Worm (Caenorhabditis elegans) whole organism, midembryonic: Measurements from ENCODE around the gene F20C5.6.

ENCODE experiments used
- T22C8.4 ChIP-seq: fragments of 200-800 bp; sonication (Bioruptor generic); IDR thresholded peaks from 2 replicates; pipeline ENCODE4 v1.3.6; 2022; ENCODE audit warnings: missing genetic modification characterization, missing compliant biosample characterization
- cog-1 ChIP-seq: sonication (generic microtip); optimal IDR thresholded peaks from 2 replicates; lab custom pipeline; 2016; ENCODE audit warnings: missing genetic modification characterization, missing compliant biosample characterization
- flt-1 ChIP-seq: fragments of 200-800 bp; sonication (Bioruptor generic); IDR thresholded peaks from 2 replicates; pipeline ENCODE4 v1.3.6; 2022; ENCODE audit warnings: missing genetic modification characterization, missing compliant biosample characterization
- klf-2 ChIP-seq: fragments of 200-800 bp; sonication (Bioruptor generic); conservative IDR thresholded peaks from 2 replicates; pipeline ENCODE4 v1.3.6; 2022; ENCODE audit warnings: missing genetic modification reagents, missing genetic modification characterization, missing compliant biosample characterization
- med-1 ChIP-seq: sonication (generic microtip); optimal IDR thresholded peaks from 2 replicates; lab custom pipeline; 2017; ENCODE audit warnings: missing genetic modification characterization, mild to moderate bottlenecking, missing compliant biosample characterization, antibody characterized with exemption, missing genetic modification reagents; ENCODE audit not compliant: insufficient read depth
- ref-1 ChIP-seq: fragments of 200-800 bp; sonication (Bioruptor generic); conservative IDR thresholded peaks from 2 replicates; pipeline ENCODE4 v1.3.6; 2022; ENCODE audit warnings: missing genetic modification reagents, missing genetic modification characterization, missing compliant biosample characterization
- tab-1 ChIP-seq: fragments of 200-800 bp; sonication (Bioruptor generic); IDR thresholded peaks from 2 replicates; pipeline ENCODE4 v1.3.6; 2022; ENCODE audit warnings: missing genetic modification characterization, missing compliant biosample characterization
- ztf-23 ChIP-seq: fragments of 200-800 bp; sonication (Bioruptor generic); IDR thresholded peaks from 2 replicates; pipeline ENCODE4 v1.3.6; 2022; ENCODE audit warnings: missing genetic modification reagents, missing genetic modification characterization, missing compliant biosample characterization
- ztf-29 ChIP-seq: fragments of 200-800 bp; sonication (Bioruptor generic); IDR thresholded peaks from 2 replicates; pipeline ENCODE4 v1.3.6; 2022; ENCODE audit warnings: missing genetic modification reagents, missing genetic modification characterization, missing compliant biosample characterization

Gene F20C5.6

DNA sequence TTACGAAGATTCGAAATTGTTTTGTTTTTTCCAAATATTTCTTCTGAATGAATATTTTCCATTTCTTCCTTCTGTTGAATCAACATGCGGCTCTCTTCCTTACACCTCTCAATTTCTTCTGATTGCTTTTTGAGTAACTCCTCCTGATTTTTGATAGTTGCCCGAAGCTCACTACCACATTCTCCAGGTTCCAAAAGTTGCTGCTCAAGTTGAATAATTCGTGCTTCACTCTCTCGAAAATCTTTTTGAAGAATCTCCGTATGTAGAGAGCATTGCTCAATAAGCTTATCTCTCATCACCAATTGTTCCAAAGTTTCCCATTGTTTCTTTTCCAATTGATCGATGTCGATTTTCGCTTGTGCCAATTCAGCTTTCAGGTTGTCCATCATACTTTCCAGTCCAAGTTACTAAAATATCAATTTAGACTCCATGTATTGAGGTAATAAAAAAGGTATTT lies at the start of gene F20C5.6:
Gene F20C5.6, minus strand, starts transcription at position 407 of the 457 bp plus-strand sequence.
- TF ChIP-seq cog-1, result no peak
- TF ChIP-seq ref-1 (GFP tag; lab: Robert Waterston, UW), result no peak
- TF ChIP-seq klf-2, result no peak
- TF ChIP-seq ztf-29 (GFP tag; lab: Robert Waterston, UW), result no peak
- TF ChIP-seq med-1 (GFP tag; lab: Kevin White, UChicago), result no peak
- TF ChIP-seq ztf-23 (GFP tag; lab: Robert Waterston, UW), result no peak
- TF ChIP-seq tab-1, result no peak

DNA sequence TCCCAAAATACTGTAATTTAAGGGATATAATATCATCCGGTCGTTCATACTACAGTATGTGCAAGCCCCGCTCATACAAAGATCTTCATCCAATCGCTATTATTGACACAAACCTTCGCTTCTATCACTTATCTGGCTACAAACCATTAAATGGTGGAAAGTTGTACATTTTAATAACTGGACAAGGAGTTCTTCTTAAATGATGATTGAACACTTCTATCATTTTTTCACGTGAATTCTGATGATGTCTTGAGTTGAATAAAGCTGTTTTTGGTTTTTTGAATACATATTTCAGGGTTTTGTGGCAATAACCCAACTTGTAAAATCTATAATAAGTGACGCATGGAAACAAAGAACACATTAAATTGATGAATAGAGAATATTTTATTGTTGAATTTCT lies 49.6 kb upstream of the F20C5.6 start:
- TF ChIP-seq med-1 (GFP tag; lab: Kevin White, UChicago), result no peak
- TF ChIP-seq ztf-29 (GFP tag; lab: Robert Waterston, UW), result no peak
- TF ChIP-seq klf-2, result no peak
- no peak for TF ChIP-seq cog-1
- no peak for TF ChIP-seq ref-1 (GFP tag; lab: Robert Waterston, UW)
- no peak for TF ChIP-seq tab-1
- TF ChIP-seq T22C8.4 (GFP tag; lab: Robert Waterston, UW), result no peak
- no peak for TF ChIP-seq ztf-23 (GFP tag; lab: Robert Waterston, UW)
- TF ChIP-seq flt-1 (GFP tag; lab: Robert Waterston, UW), result no peak

DNA sequence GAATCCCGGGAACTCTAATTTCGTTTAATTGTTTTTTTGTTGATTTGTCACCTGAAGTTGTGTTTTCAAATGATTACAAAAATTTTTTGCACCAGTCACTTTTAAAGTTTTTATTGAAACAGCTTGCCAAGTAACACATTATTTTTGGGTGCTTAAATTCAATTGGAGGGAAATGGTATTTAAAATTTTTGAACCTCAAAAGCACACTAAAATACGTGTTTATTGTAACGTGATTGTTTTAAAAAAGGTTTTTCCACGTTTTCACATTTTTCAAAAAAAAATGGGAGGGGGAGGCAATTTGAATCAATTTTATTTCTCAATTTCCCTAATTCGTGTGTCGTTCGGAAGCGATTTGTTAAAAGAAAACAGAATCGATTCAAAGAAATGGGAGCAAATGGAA lies 48.1 kb upstream of the F20C5.6 start, which contains the start of gene T28C6.5:
Gene T28C6.5, plus strand, starts transcription at position 301 of the 400 bp plus-strand sequence.
- TF ChIP-seq med-1 (GFP tag; lab: Kevin White, UChicago) (no peak), ztf-29 (GFP tag; lab: Robert Waterston, UW) (no peak), flt-1 (GFP tag; lab: Robert Waterston, UW) (no peak), T22C8.4 (GFP tag; lab: Robert Waterston, UW) (no peak), tab-1 (no peak)

DNA sequence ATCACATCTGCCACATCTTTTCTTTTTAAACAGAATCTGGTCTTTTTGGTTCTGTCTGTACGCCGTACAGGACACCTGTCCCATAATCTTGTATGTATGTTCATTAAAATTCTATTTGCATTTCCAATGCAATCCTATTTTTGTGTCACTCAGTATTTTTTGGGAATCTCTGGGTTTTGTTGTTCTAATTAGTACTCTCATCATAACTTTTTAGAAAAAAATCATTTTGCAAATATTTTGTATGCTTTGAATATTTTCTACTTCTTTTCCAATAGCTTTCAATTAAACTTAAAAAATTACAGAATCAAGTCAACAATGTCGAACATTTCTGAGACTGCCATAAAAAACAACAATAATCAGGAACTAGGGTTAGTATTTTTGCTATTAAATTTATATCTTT lies 47.0 kb upstream of the F20C5.6 start, which contains the start of gene T28C6.3:
Gene T28C6.3, plus strand, starts transcription at position 301 of the 400 bp plus-strand sequence.
- TF ChIP-seq flt-1 (GFP tag; lab: Robert Waterston, UW) (no peak), ref-1 (GFP tag; lab: Robert Waterston, UW) (no peak), tab-1 (no peak), klf-2 (no peak), med-1 (GFP tag; lab: Kevin White, UChicago) (no peak), ztf-29 (GFP tag; lab: Robert Waterston, UW) (no peak), cog-1 (no peak), ztf-23 (GFP tag; lab: Robert Waterston, UW) (no peak), T22C8.4 (GFP tag; lab: Robert Waterston, UW) (no peak)

DNA sequence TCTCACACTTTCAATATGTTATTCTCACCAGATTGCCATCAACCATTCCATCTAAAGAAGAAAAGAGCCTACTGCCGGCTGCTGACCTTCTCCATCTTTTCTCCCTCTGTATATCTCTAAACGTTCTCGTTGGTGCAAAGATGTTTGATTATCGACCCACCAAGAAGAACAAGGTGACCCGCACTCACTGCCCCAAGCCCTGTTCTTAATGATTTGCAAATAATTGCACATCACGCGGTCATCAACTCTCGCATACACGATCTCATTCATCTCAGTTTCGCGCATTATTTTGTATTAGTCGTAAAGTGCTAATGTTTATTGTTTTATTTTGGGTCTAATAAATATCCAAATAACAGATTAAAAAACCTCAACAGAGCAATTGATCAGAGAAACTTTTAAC lies 46.5 kb upstream of the F20C5.6 start:
- TF ChIP-seq tab-1 (no peak), ztf-29 (GFP tag; lab: Robert Waterston, UW) (no peak), T22C8.4 (GFP tag; lab: Robert Waterston, UW) (no peak), med-1 (GFP tag; lab: Kevin White, UChicago) (no peak), cog-1 (no peak), klf-2 (no peak), ref-1 (GFP tag; lab: Robert Waterston, UW) (no peak), flt-1 (GFP tag; lab: Robert Waterston, UW) (no peak), ztf-23 (GFP tag; lab: Robert Waterston, UW) (no peak)

DNA sequence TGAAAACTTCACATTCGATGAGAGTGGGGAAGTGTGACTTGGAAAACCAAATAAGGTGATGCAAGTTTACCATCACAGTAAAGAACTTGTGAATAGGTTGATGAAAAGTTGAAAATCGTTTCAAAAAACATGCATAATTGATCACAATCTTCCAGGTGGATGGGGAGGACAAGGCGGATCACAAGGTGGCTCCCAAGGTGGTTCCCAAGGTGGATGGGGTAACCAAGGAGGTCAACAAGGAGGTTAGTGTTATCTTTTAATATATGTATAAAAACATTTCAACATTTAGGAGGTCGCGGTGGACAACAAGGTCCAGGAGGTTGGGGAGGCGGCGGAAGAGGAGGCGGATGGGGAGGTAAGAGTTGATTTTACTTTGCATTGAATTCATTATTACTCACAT lies 44.6 kb upstream of the F20C5.6 start, which contains the start of gene T28C6.10:
Gene T28C6.10, plus strand, starts transcription at position 301 of the 400 bp plus-strand sequence.
- TF ChIP-seq med-1 (GFP tag; lab: Kevin White, UChicago), result no peak
- TF ChIP-seq ztf-29 (GFP tag; lab: Robert Waterston, UW), result no peak
- no peak for TF ChIP-seq tab-1
- TF ChIP-seq cog-1, result no peak

DNA sequence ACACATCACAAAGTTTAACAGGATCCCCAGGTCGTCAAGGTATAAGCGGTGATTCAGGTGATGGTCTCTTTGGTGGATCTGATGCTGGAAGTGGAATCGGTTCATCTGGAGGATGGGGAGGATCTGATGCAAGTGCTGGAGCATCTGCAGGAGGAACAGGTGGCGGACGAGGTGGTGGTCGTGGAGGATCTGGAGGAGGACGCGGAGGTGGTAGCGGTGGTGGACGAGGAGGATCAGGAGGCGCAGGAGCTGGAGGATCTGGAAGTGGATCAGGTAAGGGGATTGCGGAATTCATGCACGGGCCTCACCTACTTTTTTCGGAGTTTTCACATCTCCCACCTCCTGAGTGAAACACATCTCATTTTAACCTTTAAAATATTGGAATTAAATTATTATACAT lies 43.6 kb upstream of the F20C5.6 start:
- no peak for TF ChIP-seq tab-1
- 0 out of 2 replicates have a peak, but pooled peaks have one; percentile 20 for TF ChIP-seq flt-1 (GFP tag; lab: Robert Waterston, UW)
- 0 out of 2 replicates have a peak, but pooled peaks have one; percentile 10 for TF ChIP-seq ztf-23 (GFP tag; lab: Robert Waterston, UW)

DNA sequence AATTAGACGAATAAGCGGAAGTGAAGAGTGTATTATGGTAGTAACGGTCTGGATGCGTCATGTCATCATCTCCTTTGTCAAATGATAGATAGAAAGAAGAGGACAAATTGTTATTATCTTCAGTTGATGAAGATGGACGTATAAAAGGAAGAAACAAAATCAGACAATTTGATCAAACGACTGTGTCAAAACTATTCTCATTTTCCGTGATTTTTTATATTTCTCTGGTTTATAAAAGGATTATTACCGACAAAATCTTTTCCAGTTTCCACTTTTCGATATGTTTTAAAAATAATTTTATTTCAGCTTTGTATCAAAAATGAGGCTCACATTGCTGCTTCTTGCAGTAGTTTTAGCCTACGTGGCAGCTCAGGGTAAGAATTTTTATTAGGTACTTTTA lies 43.0 kb upstream of the F20C5.6 start, which contains the start of gene grsp-2:
Gene grsp-2, plus strand, starts transcription at position 301 of the 400 bp plus-strand sequence.
- no peak for TF ChIP-seq cog-1
- no peak for TF ChIP-seq flt-1 (GFP tag; lab: Robert Waterston, UW)
- TF ChIP-seq med-1 (GFP tag; lab: Kevin White, UChicago), result no peak
- no peak for TF ChIP-seq klf-2

DNA sequence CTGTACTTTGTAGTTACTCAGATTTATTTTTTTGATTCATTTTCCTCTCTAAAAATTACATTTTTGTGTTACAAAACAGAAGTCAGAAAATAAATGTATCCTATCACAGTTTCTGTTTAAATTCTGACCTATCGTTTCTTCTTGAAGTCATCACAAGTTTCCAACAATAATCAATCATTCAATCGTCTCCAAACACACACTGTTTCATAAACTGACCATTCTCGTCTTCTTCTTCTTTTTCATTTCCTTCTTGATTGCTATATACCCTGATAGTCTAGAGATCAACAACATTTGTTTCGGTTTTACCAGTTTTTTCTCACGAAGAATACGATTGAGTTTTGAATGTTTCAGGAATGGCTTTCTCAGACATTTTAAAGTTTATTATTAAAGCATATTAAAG lies 42.2 kb upstream of the F20C5.6 start:
- TF ChIP-seq ztf-29 (GFP tag; lab: Robert Waterston, UW) (no peak), med-1 (GFP tag; lab: Kevin White, UChicago) (no peak), ref-1 (GFP tag; lab: Robert Waterston, UW) (no peak), tab-1 (no peak), flt-1 (GFP tag; lab: Robert Waterston, UW) (no peak), ztf-23 (GFP tag; lab: Robert Waterston, UW) (no peak), klf-2 (no peak), cog-1 (no peak), T22C8.4 (GFP tag; lab: Robert Waterston, UW) (no peak)

DNA sequence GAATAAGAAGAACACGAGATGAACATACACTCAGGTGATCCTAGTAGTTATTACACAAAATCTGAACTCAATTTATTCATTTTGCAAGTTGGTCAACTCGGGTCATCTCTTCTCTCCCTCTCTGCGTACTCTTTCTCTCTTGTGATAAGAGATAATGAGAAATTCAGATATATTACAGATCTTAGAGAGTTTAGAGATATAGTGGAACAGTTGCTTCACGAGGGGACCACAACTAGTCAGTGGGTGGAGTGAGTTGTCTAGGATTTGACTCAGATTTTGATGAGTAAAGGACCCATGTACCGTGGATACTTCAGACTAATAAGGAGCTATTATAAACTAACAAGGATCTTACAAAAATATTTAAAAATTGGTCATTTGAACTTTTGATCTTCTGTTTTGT lies 40.6 kb upstream of the F20C5.6 start, which contains the start of gene exc-5:
Gene exc-5, minus strand, starts transcription at position 57 of the 400 bp plus-strand sequence.
- TF ChIP-seq T22C8.4 (GFP tag; lab: Robert Waterston, UW), result no peak
- no peak for TF ChIP-seq ztf-29 (GFP tag; lab: Robert Waterston, UW)
- TF ChIP-seq flt-1 (GFP tag; lab: Robert Waterston, UW), result no peak
- no peak for TF ChIP-seq tab-1
- no peak for TF ChIP-seq cog-1
- no peak for TF ChIP-seq med-1 (GFP tag; lab: Kevin White, UChicago)
- TF ChIP-seq ztf-23 (GFP tag; lab: Robert Waterston, UW), result no peak
- no peak for TF ChIP-seq ref-1 (GFP tag; lab: Robert Waterston, UW)
- no peak for TF ChIP-seq klf-2
